Worm (Caenorhabditis elegans) whole organism, early embryonic: Measurements from ENCODE around the gene glb-1.

ENCODE experiments used
- B0310.2 ChIP-seq: sonication (generic microtip); optimal IDR thresholded peaks from 2 replicates; lab custom pipeline; 2016; ENCODE audit warnings: mild to moderate bottlenecking, missing genetic modification characterization, missing compliant biosample characterization
- F13C5.2 ChIP-seq: sonication (generic microtip); optimal IDR thresholded peaks from 2 replicates; lab custom pipeline; 2017; ENCODE audit warnings: mild to moderate bottlenecking, missing genetic modification characterization, inconsistent platforms, missing compliant biosample characterization
- aly-1 ChIP-seq: sonication (generic microtip); optimal IDR thresholded peaks from 2 replicates; lab custom pipeline; 2016; ENCODE audit warnings: missing genetic modification characterization, missing compliant biosample characterization
- ama-1 ChIP-seq: fragments of 150-350 bp; optimal IDR thresholded peaks from 2 replicates; lab custom pipeline; 2014
- ceh-13 ChIP-seq: fragments of 200-800 bp; sonication (Bioruptor generic); optimal IDR thresholded peaks from 2 replicates; lab custom pipeline; 2018; ENCODE audit warnings: mild to moderate bottlenecking, missing genetic modification characterization, missing compliant biosample characterization
- ceh-36 ChIP-seq: sonication (generic microtip); optimal IDR thresholded peaks from 2 replicates; lab custom pipeline; 2016; ENCODE audit warnings: missing genetic modification characterization, inconsistent platforms, missing compliant biosample characterization
- ets-7 ChIP-seq: sonication (generic microtip); optimal IDR thresholded peaks from 2 replicates; lab custom pipeline; 2016; ENCODE audit warnings: missing genotype, missing genetic modification characterization, missing compliant biosample characterization
- flt-1 ChIP-seq: fragments of 200-800 bp; sonication (Bioruptor generic); IDR thresholded peaks from 2 replicates; pipeline ENCODE4 v1.3.6; 2022; ENCODE audit warnings: missing genetic modification characterization, missing compliant biosample characterization
- hmbx-1 ChIP-seq: sonication (generic microtip); optimal IDR thresholded peaks from 2 replicates; lab custom pipeline; 2016; ENCODE audit warnings: mild to moderate bottlenecking, missing genetic modification characterization, missing compliant biosample characterization
- hmg-4 ChIP-seq: fragments of 200-800 bp; sonication (Bioruptor generic); optimal IDR thresholded peaks from 2 replicates; lab custom pipeline; 2018; ENCODE audit warnings: mild to moderate bottlenecking, missing genetic modification characterization, missing compliant biosample characterization
- hnd-1 ChIP-seq: sonication (generic microtip); optimal IDR thresholded peaks from 2 replicates; lab custom pipeline; 2016; ENCODE audit warnings: missing genetic modification characterization, missing compliant biosample characterization
- pes-1 ChIP-seq: fragments of 200-800 bp; sonication (Bioruptor generic); IDR thresholded peaks from 2 replicates; pipeline ENCODE4 v1.3.6; 2022; ENCODE audit warnings: missing genetic modification reagents, missing genetic modification characterization, missing compliant biosample characterization
- scrt-1 ChIP-seq: fragments of 200-800 bp; sonication (Bioruptor generic); IDR thresholded peaks from 2 replicates; pipeline ENCODE4 v1.3.6; 2022; ENCODE audit warnings: missing genetic modification characterization, missing compliant biosample characterization
- sea-1 ChIP-seq: fragments of 200-800 bp; sonication (Bioruptor generic); conservative IDR thresholded peaks from 2 replicates; pipeline ENCODE4 v1.3.6; 2022; ENCODE audit warnings: missing genetic modification characterization, missing compliant biosample characterization
- tbx-11 ChIP-seq: fragments of 200-800 bp; sonication (Bioruptor generic); IDR thresholded peaks from 2 replicates; pipeline ENCODE4 v1.3.6; 2022; ENCODE audit warnings: missing genetic modification characterization, missing compliant biosample characterization
- tbx-37 ChIP-seq: fragments of 200-800 bp; sonication (Bioruptor generic); conservative IDR thresholded peaks from 2 replicates; pipeline ENCODE4 v1.3.6; 2022; ENCODE audit warnings: missing genetic modification reagents, missing genetic modification characterization, missing compliant biosample characterization
- tra-4 ChIP-seq: sonication (generic microtip); optimal IDR thresholded peaks from 2 replicates; lab custom pipeline; 2017; ENCODE audit warnings: missing genetic modification characterization, missing compliant biosample characterization

Gene glb-1

ce11 chrIII:8934378-8934777, 11.3 kb upstream of the glb-1 start:
- TF ChIP-seq pes-1 (GFP tag; lab: Robert Waterston, UW) (no peak), hmg-4 (no peak), ama-1 (lab: Kevin White, UChicago) (no peak), hmbx-1 (no peak), scrt-1 (GFP tag; lab: Robert Waterston, UW) (no peak), flt-1 (GFP tag; lab: Robert Waterston, UW) (no peak), tra-4 (tag; lab: Kevin White, UChicago) (no peak), F13C5.2 (tag; lab: Kevin White, UChicago) (no peak), hnd-1 (tag; lab: Kevin White, UChicago) (no peak), tbx-11 (GFP tag; lab: Robert Waterston, UW) (no peak), sea-1 (GFP tag; lab: Robert Waterston, UW) (no peak)

ce11 chrIII:8933696-8934095, 10.6 kb upstream of the glb-1 start:
- no peak for TF ChIP-seq scrt-1 (GFP tag; lab: Robert Waterston, UW)
- no peak for TF ChIP-seq tbx-11 (GFP tag; lab: Robert Waterston, UW)
- TF ChIP-seq hmg-4 = no peak
- TF ChIP-seq hmbx-1 = no peak
- no peak for TF ChIP-seq flt-1 (GFP tag; lab: Robert Waterston, UW)
- no peak for TF ChIP-seq hnd-1 (tag; lab: Kevin White, UChicago)
- no peak for TF ChIP-seq tra-4 (tag; lab: Kevin White, UChicago)
- TF ChIP-seq ets-7 (tag; lab: Kevin White, UChicago) = no peak
- no peak for TF ChIP-seq aly-1 (tag; lab: Kevin White, UChicago)

- TF ChIP-seq ets-7 (tag; lab: Kevin White, UChicago) = no peak
- TF ChIP-seq F13C5.2 (tag; lab: Kevin White, UChicago) = no peak
- TF ChIP-seq B0310.2 (tag; lab: Kevin White, UChicago) = no peak
- TF ChIP-seq scrt-1 (GFP tag; lab: Robert Waterston, UW) = no peak
- TF ChIP-seq flt-1 (GFP tag; lab: Robert Waterston, UW) = no peak
- TF ChIP-seq aly-1 (tag; lab: Kevin White, UChicago) = no peak
- TF ChIP-seq hnd-1 (tag; lab: Kevin White, UChicago) = no peak
These were observed 6.6 kb upstream of the glb-1 start, which contains the start of gene arrd-15 for ce11 chrIII:8929723-8930122. TSS of gene arrd-15 (plus strand) at chrIII:8930023.

DNA sequence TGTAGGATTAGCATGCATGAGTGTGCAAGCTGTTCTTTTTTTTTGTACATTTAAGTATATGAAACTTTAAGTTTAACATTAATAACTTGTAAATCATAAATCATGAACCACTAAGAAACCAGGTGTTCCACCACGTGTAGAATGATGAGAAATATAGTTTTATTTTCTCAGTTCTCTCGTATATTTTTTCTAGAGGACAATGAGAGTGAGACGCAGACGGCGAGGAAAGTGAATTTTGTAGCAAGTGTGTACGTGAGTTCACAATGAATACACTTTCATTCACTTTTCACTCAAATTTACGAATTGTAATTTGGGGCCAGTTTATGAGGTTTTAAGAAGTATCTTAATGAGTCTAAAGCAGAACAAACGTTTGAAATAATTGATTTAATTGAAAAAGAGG, 3.4 kb upstream of the glb-1 start:
- no peak for TF ChIP-seq tra-4 (tag; lab: Kevin White, UChicago)
- no peak for TF ChIP-seq ama-1 (lab: Kevin White, UChicago)
- TF ChIP-seq sea-1 (GFP tag; lab: Robert Waterston, UW) = no peak
- TF ChIP-seq hnd-1 (tag; lab: Kevin White, UChicago) = no peak
- no peak for TF ChIP-seq scrt-1 (GFP tag; lab: Robert Waterston, UW)
- no peak for TF ChIP-seq ceh-13 (GFP tag; lab: Kevin White, UChicago)
- TF ChIP-seq hmbx-1 = no peak
- TF ChIP-seq pes-1 (GFP tag; lab: Robert Waterston, UW) = no peak
- TF ChIP-seq hmg-4 = no peak
- TF ChIP-seq F13C5.2 (tag; lab: Kevin White, UChicago) = no peak
- TF ChIP-seq ets-7 (tag; lab: Kevin White, UChicago) = no peak
- no peak for TF ChIP-seq tbx-37
- no peak for TF ChIP-seq tbx-11 (GFP tag; lab: Robert Waterston, UW)
- TF ChIP-seq B0310.2 (tag; lab: Kevin White, UChicago) = no peak
- no peak for TF ChIP-seq aly-1 (tag; lab: Kevin White, UChicago)
- TF ChIP-seq flt-1 (GFP tag; lab: Robert Waterston, UW) = no peak
- TF ChIP-seq ceh-36 (tag; lab: Kevin White, UChicago) = no peak

- no peak for TF ChIP-seq aly-1 (tag; lab: Kevin White, UChicago)
- TF ChIP-seq ceh-13 (GFP tag; lab: Kevin White, UChicago) = no peak
- TF ChIP-seq ceh-36 (tag; lab: Kevin White, UChicago) = no peak
- no peak for TF ChIP-seq F13C5.2 (tag; lab: Kevin White, UChicago)
- no peak for TF ChIP-seq scrt-1 (GFP tag; lab: Robert Waterston, UW)
- no peak for TF ChIP-seq tra-4 (tag; lab: Kevin White, UChicago)
- no peak for TF ChIP-seq hmg-4
- TF ChIP-seq hmbx-1 = no peak
- TF ChIP-seq ets-7 (tag; lab: Kevin White, UChicago) = no peak
- no peak for TF ChIP-seq hnd-1 (tag; lab: Kevin White, UChicago)
- TF ChIP-seq flt-1 (GFP tag; lab: Robert Waterston, UW) = no peak
- TF ChIP-seq sea-1 (GFP tag; lab: Robert Waterston, UW) = no peak
- no peak for TF ChIP-seq pes-1 (GFP tag; lab: Robert Waterston, UW)
- TF ChIP-seq tbx-37 = no peak
- TF ChIP-seq ama-1 (lab: Kevin White, UChicago) = no peak
- no peak for TF ChIP-seq B0310.2 (tag; lab: Kevin White, UChicago)
- TF ChIP-seq tbx-11 (GFP tag; lab: Robert Waterston, UW) = no peak
These were observed 2.4 kb upstream of the glb-1 start for ce11 chrIII:8925539-8925938.

- TF ChIP-seq scrt-1 (GFP tag; lab: Robert Waterston, UW) (no peak), ama-1 (lab: Kevin White, UChicago) (no peak), aly-1 (tag; lab: Kevin White, UChicago) (no peak), sea-1 (GFP tag; lab: Robert Waterston, UW) (no peak), tbx-11 (GFP tag; lab: Robert Waterston, UW) (no peak), hmg-4 (no peak), tra-4 (tag; lab: Kevin White, UChicago) (no peak), hmbx-1 (no peak), pes-1 (GFP tag; lab: Robert Waterston, UW) (no peak), hnd-1 (tag; lab: Kevin White, UChicago) (no peak), ets-7 (tag; lab: Kevin White, UChicago) (no peak), ceh-13 (GFP tag; lab: Kevin White, UChicago) (no peak), tbx-37 (no peak)
These were observed 847 bp upstream of the glb-1 start, which contains the start of gene ZK637.12 for ce11 chrIII:8923937-8924336. TSS of gene ZK637.12 (plus strand) at chrIII:8924237.

ce11 chrIII:8922061-8922460, 1.0 kb downstream of the glb-1 start:
- TF ChIP-seq ets-7 (tag; lab: Kevin White, UChicago) (no peak), hmbx-1 (no peak), sea-1 (GFP tag; lab: Robert Waterston, UW) (no peak), ceh-13 (GFP tag; lab: Kevin White, UChicago) (no peak), ceh-36 (tag; lab: Kevin White, UChicago) (no peak), tbx-37 (no peak), hmg-4 (no peak), flt-1 (GFP tag; lab: Robert Waterston, UW) (no peak), scrt-1 (GFP tag; lab: Robert Waterston, UW) (no peak), B0310.2 (tag; lab: Kevin White, UChicago) (no peak), ama-1 (lab: Kevin White, UChicago) (no peak)
